Fruit fly (Drosophila melanogaster) whole organism, larva: Measurements from ENCODE around the gene klu.

ENCODE experiments used
- noc ChIP-seq: fragments of 200-800 bp; sonication (Bioruptor generic); optimal IDR thresholded peaks from 3 replicates; lab custom pipeline; 2019; ENCODE audit warnings: missing biosample characterization, mild to moderate bottlenecking, missing genetic modification characterization, moderate library complexity

klu gene

DNA sequence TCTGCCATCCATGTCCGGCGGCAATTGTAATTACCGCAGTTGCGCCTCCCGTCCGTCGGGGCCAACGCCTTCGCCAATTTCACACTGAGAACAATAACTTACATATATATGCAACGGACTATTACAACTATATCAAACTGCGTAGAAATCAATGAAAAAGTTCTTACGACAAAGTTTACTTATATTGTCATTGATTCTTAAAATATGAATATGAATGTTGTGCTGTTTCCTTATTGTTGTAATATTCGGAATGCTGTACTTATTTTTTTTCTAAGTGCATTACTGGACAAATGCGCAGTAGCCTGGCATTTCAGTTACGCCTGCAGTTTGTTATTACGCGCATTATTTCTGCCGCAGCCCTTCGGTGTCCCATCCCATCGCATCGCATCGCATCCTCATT lies 31.6 kb downstream of the klu start:
- no peak for TF ChIP-seq noc

DNA sequence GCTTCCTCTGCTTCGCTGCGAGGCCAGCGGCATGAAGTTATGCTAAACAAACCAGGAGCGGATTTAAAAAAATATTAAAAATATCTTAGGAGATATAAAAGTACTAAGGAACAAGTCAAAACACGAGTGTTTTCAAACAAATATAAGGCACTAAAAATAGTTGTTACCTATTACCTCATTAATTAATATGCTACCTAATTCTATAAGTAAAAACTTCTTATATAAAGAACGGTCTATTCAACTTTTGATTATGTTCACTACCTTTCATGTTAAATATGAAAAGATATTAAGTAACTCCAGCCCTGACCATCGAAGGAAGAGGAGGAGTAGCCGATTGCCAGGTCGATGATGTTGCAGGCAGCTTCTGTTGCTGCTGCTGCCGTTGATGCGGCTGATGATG lies 32.5 kb downstream of the klu start:
- no peak for TF ChIP-seq noc

DNA sequence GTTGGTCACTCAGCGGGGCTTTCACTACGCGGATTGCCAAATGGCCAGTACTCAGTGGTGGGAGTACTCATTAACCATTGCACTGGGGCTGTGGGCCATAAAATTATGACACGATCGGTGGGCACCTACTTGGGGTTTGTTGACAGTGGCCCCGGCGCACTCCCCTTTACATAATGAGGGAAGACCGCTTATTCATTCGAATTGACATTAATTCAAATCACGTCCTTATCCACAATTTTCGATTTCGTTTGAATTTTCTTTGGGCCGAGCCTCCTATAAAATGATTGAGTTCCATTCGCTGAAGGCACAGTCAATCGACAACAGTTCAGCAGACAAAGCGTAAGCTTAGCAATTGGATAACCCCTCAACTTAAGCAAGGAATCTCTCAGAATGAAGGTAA lies 36.6 kb downstream of the klu start, which contains the start of gene CG14147:
TSS of gene CG14147 (plus strand) at position 301 of the 400 bp plus-strand sequence.
- TF ChIP-seq noc = no peak

DNA sequence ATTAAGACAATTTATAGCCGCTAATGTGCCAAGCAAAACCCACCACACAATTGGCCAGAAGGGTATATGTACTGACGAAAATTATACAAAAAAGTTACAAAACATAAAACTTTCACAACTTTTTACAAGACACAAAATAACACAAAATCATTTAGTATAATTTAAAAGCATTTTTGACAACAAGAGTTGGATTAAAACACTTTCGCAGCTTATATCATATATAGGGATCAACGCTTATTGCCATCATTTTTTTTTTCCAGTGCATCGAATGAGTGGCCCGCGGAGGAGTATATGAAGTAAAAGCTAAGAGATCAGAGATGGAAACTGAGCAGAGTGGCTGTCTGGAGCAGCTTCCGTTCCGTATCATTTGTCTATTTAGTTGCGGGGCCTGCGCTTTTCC lies 40.3 kb downstream of the klu start:
- no peak for TF ChIP-seq noc

DNA sequence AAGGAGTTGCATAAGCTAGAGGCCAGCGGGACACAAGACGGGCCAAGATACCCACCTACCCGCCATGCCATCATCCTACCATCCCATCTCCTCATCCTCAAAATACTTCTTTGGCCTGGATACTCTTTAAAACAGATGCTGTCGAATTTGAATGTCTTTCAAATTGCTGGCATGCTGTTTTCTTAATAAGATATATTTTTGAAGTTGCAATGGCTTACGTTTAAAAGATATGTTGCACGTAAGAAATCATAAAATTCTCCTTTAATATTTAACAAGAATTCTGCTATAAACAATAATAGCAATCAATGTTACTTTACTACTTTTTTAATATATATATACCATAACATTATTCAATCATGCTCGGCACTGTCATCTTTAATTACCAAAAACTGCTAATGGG lies 41.0 kb downstream of the klu start:
- TF ChIP-seq noc = no peak

DNA sequence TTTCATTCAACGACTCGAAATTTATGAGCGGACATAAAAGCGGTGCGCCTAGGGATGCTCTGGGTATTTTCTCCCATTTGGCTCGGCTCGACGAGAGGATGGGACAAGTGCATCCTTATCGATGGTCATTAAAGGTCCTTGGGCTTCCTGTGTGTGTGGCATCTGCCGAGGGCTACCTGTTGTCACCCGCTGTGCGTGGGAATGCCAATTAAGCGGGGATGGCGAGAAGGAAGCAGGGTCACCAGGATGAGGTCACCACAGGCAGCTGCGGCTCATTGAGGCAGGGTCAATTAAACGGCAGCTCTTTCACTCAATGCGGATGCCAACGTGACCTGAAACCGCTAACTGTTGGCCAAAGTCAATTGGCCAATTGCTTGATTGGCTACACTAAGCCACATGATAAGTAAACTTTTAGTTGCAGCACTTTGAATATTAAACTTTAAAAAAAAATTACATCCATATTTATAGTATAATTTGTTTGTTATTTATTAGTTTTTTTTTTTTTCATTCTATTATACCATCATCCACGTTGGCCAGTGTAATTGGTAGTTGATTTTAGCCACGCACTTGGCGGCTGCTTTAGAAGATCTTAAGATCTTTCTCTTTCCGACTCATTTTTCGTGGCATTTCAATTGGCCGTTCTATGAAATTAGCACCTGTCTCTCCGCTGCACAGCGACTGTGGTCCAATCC lies 42.2 kb downstream of the klu start:
- TF ChIP-seq noc = no peak

DNA sequence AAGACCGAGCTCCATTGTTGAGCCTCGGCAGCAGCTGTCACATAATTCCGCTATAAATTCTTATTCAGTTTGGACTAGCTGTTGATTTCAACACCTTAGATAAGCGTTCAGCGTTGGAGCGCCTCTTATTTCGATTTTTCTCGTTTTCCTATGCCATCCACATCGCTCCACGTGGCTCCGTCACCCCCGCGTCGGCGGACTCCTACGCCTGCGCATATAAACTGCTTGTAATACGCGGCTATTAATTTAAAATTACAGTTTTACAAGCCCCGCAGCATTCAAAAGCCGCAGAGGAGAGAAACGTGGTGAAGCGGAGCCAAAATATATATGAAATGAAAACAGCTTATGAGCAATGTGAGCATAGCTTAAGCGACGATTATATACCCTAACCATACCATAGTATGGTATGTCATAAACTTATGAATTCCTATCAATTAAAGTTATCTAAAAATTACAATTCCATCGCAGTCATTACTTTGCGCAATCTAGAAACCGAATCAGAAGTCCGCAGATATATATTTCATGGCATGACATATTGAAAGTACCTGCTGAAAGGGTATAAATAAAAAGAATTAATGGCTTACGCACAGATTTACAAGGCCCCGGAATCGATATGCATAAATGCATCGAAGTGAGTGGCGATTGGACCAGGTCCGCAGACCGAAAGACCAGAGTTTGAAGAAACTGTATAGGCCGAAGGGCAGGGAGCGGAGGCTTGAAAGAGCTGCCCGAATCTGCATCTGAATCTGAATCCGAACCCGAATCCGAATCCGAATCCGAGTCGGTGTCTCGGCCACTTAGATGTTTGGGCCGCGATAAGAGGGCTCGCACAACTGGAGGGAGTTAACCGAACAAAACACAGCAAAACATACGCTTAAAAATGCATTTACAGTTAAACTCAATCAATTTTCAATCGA lies 43.0 kb downstream of the klu start:
- TF ChIP-seq noc = no peak

DNA sequence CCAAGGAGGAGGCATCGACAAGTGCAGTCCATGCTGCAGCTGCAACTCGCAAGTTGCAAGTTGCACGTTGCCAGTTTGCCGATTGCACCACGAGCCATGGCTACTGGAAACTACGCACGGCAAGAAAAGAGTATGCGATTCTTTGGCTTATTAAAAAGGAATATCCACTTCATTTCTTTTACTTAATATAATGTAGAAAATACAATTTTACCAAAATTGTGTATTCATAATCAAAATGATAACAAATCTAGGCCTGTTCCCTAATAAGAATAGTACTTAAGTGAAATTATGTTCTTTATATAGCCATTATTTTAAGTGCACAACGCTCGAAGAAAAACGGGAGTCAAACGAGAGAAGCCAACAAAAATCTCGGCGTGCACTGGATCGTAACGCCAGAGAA lies 45.0 kb downstream of the klu start:
- no peak for TF ChIP-seq noc

DNA sequence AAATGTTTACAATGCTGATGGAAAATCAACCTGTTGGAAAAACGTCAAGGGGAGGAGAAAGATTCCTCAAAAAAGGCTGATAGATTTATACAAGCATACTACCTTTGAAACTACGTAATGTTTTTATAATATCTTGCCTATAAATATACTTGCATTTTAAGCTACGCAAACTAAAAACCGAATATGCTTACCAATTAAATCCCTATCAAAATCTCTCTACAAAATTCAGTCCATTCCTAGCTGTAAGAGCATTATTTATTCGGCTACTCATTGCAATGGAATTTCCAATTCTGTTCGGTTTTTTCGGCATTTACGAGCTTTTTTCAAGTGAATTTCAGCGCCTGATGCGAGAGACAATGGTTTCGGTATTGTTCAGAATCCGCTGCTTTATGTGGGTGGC lies 46.3 kb downstream of the klu start:
- TF ChIP-seq noc = no peak

DNA sequence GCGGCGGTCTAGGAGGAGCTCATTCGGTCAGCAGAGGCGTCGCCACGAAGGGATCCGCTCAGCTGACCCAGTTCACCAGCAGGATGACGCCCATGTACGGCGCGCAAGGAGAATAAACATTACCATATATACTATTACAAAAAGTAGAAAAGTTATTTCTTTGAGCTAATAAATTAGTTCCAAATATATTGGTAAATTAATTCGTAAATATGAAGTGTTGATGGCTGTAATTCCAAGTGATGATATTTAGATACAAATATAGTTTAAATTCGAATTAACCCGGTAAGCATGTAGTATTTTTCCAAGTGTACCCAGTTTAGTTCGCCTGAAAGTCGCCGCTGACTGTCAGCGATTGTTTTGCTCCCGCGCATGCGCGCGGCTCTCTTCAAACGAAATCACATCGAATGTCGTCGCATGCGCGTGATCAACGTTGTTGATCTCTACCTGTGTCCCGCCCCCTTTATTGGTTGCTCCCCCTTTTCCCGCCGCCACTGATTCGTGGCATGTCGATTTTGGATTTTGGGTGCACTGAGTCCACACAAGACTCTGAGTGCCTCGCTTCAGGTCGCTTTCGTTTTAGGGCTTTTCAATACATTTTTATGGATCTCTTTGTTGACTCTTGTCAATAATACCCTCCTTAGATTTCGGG lies 46.8 kb downstream of the klu start:
- no peak for TF ChIP-seq noc

DNA sequence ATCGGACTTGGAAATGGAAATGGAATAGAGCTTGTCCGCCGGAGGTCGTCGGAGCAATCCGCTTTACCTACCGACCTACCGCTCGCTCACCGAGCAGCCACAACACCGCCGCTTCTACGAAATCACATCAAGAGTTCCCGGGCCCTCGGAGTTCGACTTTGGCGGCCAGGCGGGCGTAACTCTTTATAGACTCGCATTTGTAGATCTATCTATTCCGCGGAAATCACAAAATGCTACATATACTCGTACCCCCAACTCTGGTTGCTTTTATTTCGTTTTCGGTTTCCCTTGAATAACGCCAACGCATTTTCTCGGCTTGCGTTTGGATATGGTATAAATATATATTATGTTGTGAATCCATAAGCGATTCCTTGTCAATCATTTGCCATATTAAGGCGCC lies 49.3 kb downstream of the klu start:
- no peak for TF ChIP-seq noc

DNA sequence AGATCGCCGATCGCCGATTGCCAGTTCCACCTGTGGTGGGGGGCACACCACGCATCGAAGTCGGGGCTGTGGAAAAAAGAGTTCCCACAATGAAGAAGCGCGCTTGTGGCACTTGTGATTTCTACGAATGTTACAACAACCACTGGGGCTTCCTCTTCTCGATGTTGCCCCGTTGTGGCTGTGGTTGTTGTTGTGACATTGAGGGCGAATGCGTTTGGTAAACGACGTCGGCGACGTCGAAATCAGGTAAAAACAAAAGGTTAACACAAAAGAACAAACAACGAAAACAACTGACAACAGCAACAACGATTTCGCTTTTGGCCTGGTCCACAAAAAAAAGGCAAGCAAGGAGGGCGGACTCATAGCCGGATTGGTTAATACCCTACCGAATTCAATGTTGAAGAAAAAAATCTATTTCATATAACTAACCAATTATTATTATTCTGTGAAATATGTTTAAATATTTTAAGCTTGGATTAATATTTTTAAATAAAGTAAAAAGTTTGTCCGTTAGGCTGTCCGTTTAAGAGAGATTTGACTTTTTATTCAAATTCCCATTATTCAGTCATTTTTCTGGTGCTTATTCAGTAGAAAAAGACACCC lies 50.2 kb downstream of the klu start:
- no peak for TF ChIP-seq noc

DNA sequence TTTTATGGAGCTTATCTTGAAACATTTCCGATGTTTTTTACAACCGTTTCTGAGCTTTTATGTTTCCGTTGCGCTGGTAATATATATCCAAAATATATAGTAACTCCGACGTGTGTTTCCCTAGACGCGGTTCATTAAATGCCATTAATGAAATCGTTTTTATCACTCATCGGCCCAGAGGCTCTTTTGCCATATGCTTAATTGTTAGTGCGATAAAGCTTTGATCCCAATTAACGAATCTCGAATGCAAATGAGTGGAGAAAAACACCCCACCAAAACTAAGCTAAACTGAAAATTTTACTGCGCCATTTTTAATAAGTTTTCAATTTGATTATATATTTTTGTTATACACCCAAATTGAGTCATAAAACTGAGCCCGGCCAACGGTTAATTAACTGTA lies 51.1 kb downstream of the klu start:
- no peak for TF ChIP-seq noc

DNA sequence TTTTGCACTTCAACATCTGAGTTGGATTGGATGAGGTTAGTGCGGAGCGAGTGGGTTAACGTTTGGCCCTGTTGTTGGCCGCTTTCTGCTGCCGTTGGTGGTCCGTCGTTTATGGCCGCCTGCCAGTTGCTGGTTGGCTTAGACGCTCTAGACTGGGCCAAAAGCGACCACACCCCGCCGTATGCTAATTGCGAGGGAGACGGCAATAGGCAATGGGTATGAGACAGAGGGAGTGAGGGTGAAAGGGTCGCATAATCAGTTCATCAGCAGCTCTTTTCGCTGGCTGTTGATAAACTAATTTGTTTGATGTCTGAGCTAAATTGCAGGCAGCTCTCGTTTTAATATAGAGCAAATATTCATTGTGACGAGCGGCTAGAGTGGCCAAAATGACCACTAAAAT lies 52.4 kb downstream of the klu start:
- TF ChIP-seq noc = no peak

DNA sequence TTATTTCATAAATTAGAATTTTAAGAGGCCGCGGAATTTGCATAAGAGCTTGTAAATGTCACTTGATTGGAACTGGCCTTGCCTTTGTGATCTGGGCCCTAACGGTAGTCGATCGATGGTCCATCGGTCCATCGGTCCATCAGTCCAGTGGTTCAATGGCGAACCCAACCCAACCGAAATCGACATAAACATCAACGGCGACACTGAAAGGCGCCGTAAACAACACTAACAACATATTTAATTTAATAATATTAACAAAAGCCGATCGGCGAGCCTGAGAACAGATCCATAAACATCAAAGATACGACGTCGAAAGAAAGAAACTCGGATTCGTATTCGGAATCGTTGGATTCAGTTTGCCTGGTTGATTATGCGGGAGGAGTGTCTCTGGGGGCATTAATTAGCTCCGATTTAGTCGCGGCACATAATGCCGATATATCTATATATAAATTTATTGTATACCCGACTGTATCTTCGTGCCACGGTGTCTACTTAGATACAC lies 55.3 kb downstream of the klu start:
- TF ChIP-seq noc = no peak

DNA sequence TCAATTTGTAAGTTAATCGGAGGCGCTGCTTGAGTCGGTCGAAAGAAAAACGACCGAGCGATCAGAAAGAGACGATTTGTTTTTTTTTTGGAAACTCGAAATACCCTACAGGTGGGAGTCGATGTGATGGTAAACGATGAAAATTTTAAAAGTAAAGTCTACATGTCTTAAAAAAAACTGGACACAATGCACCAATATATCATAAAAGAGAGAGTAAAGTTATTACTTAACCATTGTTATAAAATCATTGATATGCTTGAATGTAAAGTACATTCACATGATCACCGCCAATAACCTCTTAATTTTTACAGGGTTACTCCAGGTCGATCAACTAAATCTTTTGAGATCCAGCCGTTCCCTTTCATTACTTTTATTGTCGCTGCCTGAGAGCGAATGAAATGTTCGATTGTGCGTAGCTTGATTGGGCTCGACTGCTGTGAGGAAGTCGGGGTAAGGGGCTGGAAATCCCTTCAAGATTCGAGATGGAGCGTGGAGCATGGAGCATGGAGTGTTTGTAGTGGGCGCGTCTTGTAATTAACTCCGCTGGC lies 56.8 kb downstream of the klu start:
- TF ChIP-seq noc = no peak

DNA sequence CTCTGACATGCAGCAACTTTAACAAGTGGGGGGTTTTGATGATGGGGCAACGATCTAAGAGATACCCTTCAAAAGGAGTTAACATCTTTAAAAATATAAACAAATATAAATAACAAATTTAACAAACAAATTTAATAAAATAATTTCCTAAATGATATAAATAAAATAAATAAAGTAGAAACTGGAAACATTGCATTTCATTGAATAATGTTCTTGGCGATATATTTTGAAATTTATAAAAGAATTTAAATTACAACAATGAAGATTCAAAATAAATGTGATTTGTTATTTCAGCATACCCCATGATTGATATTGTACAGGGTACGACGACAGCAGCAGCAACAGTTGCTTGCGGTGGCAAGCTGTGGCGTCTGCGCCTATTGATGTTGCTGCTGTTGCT lies 57.9 kb downstream of the klu start:
- TF ChIP-seq noc = no peak
